Fruit fly (Drosophila melanogaster) whole organism, embryonic: ENCODE data around the gene Hpd.

ENCODE experiments used
- ATbp ChIP-seq: fragments of 200-800 bp; sonication (Bioruptor generic); optimal IDR thresholded peaks from 2 replicates; lab custom pipeline; 2017; ENCODE audit warnings: missing biosample characterization, mild to moderate bottlenecking, missing genetic modification characterization, missing genetic modification reagents
- Atf-2 ChIP-seq: fragments of 200-800 bp; sonication (Bioruptor generic); optimal IDR thresholded peaks from 2 replicates; lab custom pipeline; 2016; ENCODE audit warnings: missing biosample characterization, missing genetic modification characterization
- Awh ChIP-seq: fragments of 200-800 bp; sonication (Bioruptor generic); IDR thresholded peaks from 2 replicates; pipeline ENCODE4, ENCODE4 v1.3.6; 2022; ENCODE audit warnings: missing biosample characterization, missing genetic modification characterization
- CG10366 ChIP-seq: fragments of 200-800 bp; sonication (Bioruptor generic); IDR thresholded peaks from 2 replicates; pipeline ENCODE4 v1.3.6; 2022; ENCODE audit warnings: missing biosample characterization, missing genetic modification characterization
- CG10979 ChIP-seq: fragments of 200-800 bp; sonication (Bioruptor generic); optimal IDR thresholded peaks from 2 replicates; lab custom pipeline; 2018; ENCODE audit warnings: missing biosample characterization, mild to moderate bottlenecking, missing genetic modification characterization, moderate library complexity
- CG13123 ChIP-seq: fragments of 200-800 bp; sonication (Bioruptor generic); optimal IDR thresholded peaks from 2 replicates; lab custom pipeline; 2016; ENCODE audit warnings: missing biosample characterization, missing genetic modification characterization
- CG13296 ChIP-seq: fragments of 200-800 bp; sonication (Bioruptor generic); optimal IDR thresholded peaks from 3 replicates; lab custom pipeline; 2018; ENCODE audit warnings: missing biosample characterization, mild to moderate bottlenecking, missing genetic modification characterization
- CG13894 ChIP-seq: fragments of 200-800 bp; sonication (Bioruptor generic); optimal IDR thresholded peaks from 3 replicates; lab custom pipeline; 2018; ENCODE audit warnings: missing biosample characterization, mild to moderate bottlenecking, missing genetic modification characterization, moderate library complexity
- CG1832 ChIP-seq: fragments of 200-800 bp; sonication (Bioruptor generic); optimal IDR thresholded peaks from 2 replicates; lab custom pipeline; 2017; ENCODE audit warnings: missing biosample characterization, mild to moderate bottlenecking, missing genetic modification characterization, inconsistent platforms
- CG2129 ChIP-seq: fragments of 200-800 bp; sonication (Bioruptor generic); IDR thresholded peaks from 2 replicates; pipeline ENCODE4 v1.3.6; 2022; ENCODE audit warnings: missing biosample characterization, missing genetic modification characterization; ENCODE audit not compliant: partially characterized antibody
- CG2199 ChIP-seq: fragments of 200-800 bp; sonication (Bioruptor generic); IDR thresholded peaks from 3 replicates; pipeline ENCODE4 v1.3.6; 2022; ENCODE audit warnings: missing biosample characterization, missing genetic modification characterization
- CG2678 ChIP-seq: fragments of 200-800 bp; sonication (Bioruptor generic); optimal IDR thresholded peaks from 3 replicates; lab custom pipeline; 2019; ENCODE audit warnings: missing biosample characterization, mild to moderate bottlenecking, missing genetic modification characterization, moderate library complexity
- CG2712 ChIP-seq: fragments of 200-800 bp; optimal IDR thresholded peaks from 3 replicates; lab custom pipeline; 2019; ENCODE audit warnings: missing biosample characterization, mild to moderate bottlenecking, missing genetic modification characterization, moderate library complexity
- CG2875 ChIP-seq: fragments of 200-800 bp; sonication (Bioruptor generic); optimal IDR thresholded peaks from 2 replicates; lab custom pipeline; 2017; ENCODE audit warnings: missing biosample characterization, mild to moderate bottlenecking, missing genetic modification characterization, missing genetic modification reagents
- CG30403 ChIP-seq: fragments of 200-800 bp; sonication (Bioruptor generic); optimal IDR thresholded peaks from 3 replicates; lab custom pipeline; 2016; ENCODE audit warnings: missing biosample characterization, missing genetic modification characterization
- CG3065 ChIP-seq: fragments of 200-800 bp; sonication (Bioruptor generic); optimal IDR thresholded peaks from 2 replicates; lab custom pipeline; 2016; ENCODE audit warnings: missing biosample characterization, missing genetic modification characterization
- CG34376 ChIP-seq: fragments of 200-800 bp; sonication (Bioruptor generic); optimal IDR thresholded peaks from 2 replicates; lab custom pipeline; 2018; ENCODE audit warnings: missing biosample characterization, mild to moderate bottlenecking, missing genetic modification characterization
- CG4282 ChIP-seq: fragments of 200-800 bp; sonication (Bioruptor generic); optimal IDR thresholded peaks from 2 replicates; lab custom pipeline; 2016; ENCODE audit warnings: missing biosample characterization, missing genetic modification characterization
- CG5953 ChIP-seq: fragments of 200-800 bp; sonication (Bioruptor generic); IDR thresholded peaks from 2 replicates; pipeline ENCODE4 v1.3.6; 2022; ENCODE audit warnings: missing biosample characterization, missing genetic modification characterization
- CG7839 ChIP-seq: fragments of 200-800 bp; sonication (Bioruptor generic); optimal IDR thresholded peaks from 3 replicates; lab custom pipeline; 2018; ENCODE audit warnings: missing biosample characterization, mild to moderate bottlenecking, missing genetic modification characterization, moderate library complexity
- CG8281 ChIP-seq: fragments of 200-800 bp; sonication (Bioruptor generic); optimal IDR thresholded peaks from 2 replicates; lab custom pipeline; 2018; ENCODE audit warnings: missing biosample characterization, mild to moderate bottlenecking, missing genetic modification characterization, moderate library complexity
- CG8290 ChIP-seq, 3 experiments: fragments of 200-800 bp; sonication (Bioruptor generic); optimal IDR thresholded peaks; 2 replicates each; lab custom pipeline; 2016 to 2019; ENCODE audit warnings: missing biosample characterization in 3 of 3, missing genetic modification characterization in 3 of 3, mild to moderate bottlenecking in 2 of 3, moderate library complexity in 1 of 3
- CoRest ChIP-seq: fragments of 200-800 bp; sonication (Bioruptor generic); optimal IDR thresholded peaks from 3 replicates; lab custom pipeline; 2018; ENCODE audit warnings: missing biosample characterization, mild to moderate bottlenecking, missing genetic modification characterization, moderate library complexity
- Dbx ChIP-seq: fragments of 200-800 bp; sonication (Bioruptor generic); IDR thresholded peaks from 3 replicates; pipeline ENCODE4 v1.3.6; 2022; ENCODE audit warnings: missing biosample characterization, missing genetic modification characterization
- Dek ChIP-seq: fragments of 200-800 bp; sonication (Bioruptor generic); optimal IDR thresholded peaks from 3 replicates; lab custom pipeline; 2019; ENCODE audit warnings: missing biosample characterization, mild to moderate bottlenecking, missing genetic modification characterization, moderate library complexity
- E2f1 ChIP-seq: fragments of 200-800 bp; sonication (Bioruptor generic); IDR thresholded peaks from 2 replicates; pipeline ENCODE4 v1.3.6; 2022; ENCODE audit warnings: missing biosample characterization, missing genetic modification characterization
- Elba2 ChIP-seq: fragments of 200-800 bp; sonication (Bioruptor generic); optimal IDR thresholded peaks from 3 replicates; lab custom pipeline; 2016; ENCODE audit warnings: missing biosample characterization, missing genetic modification characterization
- Mrtf ChIP-seq: fragments of 200-800 bp; sonication (Bioruptor generic); IDR thresholded peaks from 3 replicates; pipeline ENCODE4 v1.3.6; 2022; ENCODE audit warnings: missing biosample characterization, missing genetic modification characterization
- Oaz ChIP-seq: fragments of 200-800 bp; sonication (Bioruptor generic); IDR thresholded peaks from 2 replicates; pipeline ENCODE4 v1.3.6; 2022; ENCODE audit warnings: missing biosample characterization, missing genetic modification characterization
- Ptx1 ChIP-seq: fragments of 200-800 bp; sonication (Bioruptor generic); IDR thresholded peaks from 2 replicates; pipeline ENCODE4 v1.3.6; 2022; ENCODE audit warnings: missing biosample characterization, missing genetic modification characterization
- Sox102F ChIP-seq: fragments of 200-800 bp; sonication (Bioruptor generic); optimal IDR thresholded peaks from 2 replicates; lab custom pipeline; 2018; ENCODE audit warnings: missing biosample characterization, mild to moderate bottlenecking, missing genetic modification characterization, moderate library complexity
- chif ChIP-seq, 2 experiments: fragments of 200-800 bp; sonication (Bioruptor generic); optimal IDR thresholded peaks; 3 replicates each; lab custom pipeline; 2016; ENCODE audit warnings: missing biosample characterization in 2 of 2, missing genetic modification characterization in 2 of 2
- crc ChIP-seq: fragments of 200-800 bp; sonication (Bioruptor generic); optimal IDR thresholded peaks from 2 replicates; lab custom pipeline; 2016; ENCODE audit warnings: missing biosample characterization, missing genetic modification characterization
- croc ChIP-seq: fragments of 200-800 bp; sonication (Bioruptor generic); conservative IDR thresholded peaks from 3 replicates; pipeline ENCODE4 v1.3.6; 2022; ENCODE audit warnings: missing biosample characterization, missing genetic modification characterization
- disco-r ChIP-seq: fragments of 200-800 bp; sonication (Bioruptor generic); optimal IDR thresholded peaks from 2 replicates; lab custom pipeline; 2016; ENCODE audit warnings: missing biosample characterization, missing genetic modification characterization
- gem ChIP-seq: fragments of 200-800 bp; sonication (Bioruptor generic); optimal IDR thresholded peaks from 2 replicates; lab custom pipeline; 2019; ENCODE audit warnings: missing biosample characterization, mild to moderate bottlenecking, missing genetic modification characterization, moderate library complexity
- grau ChIP-seq: fragments of 200-800 bp; optimal IDR thresholded peaks from 3 replicates; lab custom pipeline; 2019; ENCODE audit warnings: missing biosample characterization, mild to moderate bottlenecking, missing genetic modification characterization, moderate library complexity
- insv ChIP-seq, 2 experiments: fragments of 200-800 bp; sonication (Bioruptor generic); optimal IDR thresholded peaks; 3 replicates each; lab custom pipeline; 2016 to 2018; ENCODE audit warnings: missing biosample characterization in 2 of 2, missing genetic modification characterization in 2 of 2
- lab ChIP-seq: fragments of 200-800 bp; sonication (Bioruptor generic); optimal IDR thresholded peaks from 3 replicates; lab custom pipeline; 2017; ENCODE audit warnings: missing biosample characterization, missing genetic modification characterization, mild to moderate bottlenecking, moderate library complexity, missing genetic modification reagents
- nau ChIP-seq: fragments of 200-800 bp; sonication (Bioruptor generic); optimal IDR thresholded peaks from 3 replicates; lab custom pipeline; 2017; ENCODE audit warnings: missing biosample characterization, mild to moderate bottlenecking, missing genetic modification characterization, missing genetic modification reagents
- rib ChIP-seq: fragments of 200-800 bp; sonication (Bioruptor generic); IDR thresholded peaks from 2 replicates; pipeline ENCODE4 v1.3.6; 2022; ENCODE audit warnings: missing biosample characterization, missing genetic modification characterization
- slbo ChIP-seq: fragments of 200-800 bp; sonication (Bioruptor generic); IDR thresholded peaks from 2 replicates; pipeline ENCODE4 v1.3.6; 2022; ENCODE audit warnings: missing biosample characterization, missing genetic modification characterization
- trem ChIP-seq: fragments of 200-800 bp; optimal IDR thresholded peaks from 3 replicates; lab custom pipeline; 2019; ENCODE audit warnings: missing biosample characterization, mild to moderate bottlenecking, missing genetic modification characterization, moderate library complexity
- tup ChIP-seq: fragments of 200-800 bp; sonication (Bioruptor generic); optimal IDR thresholded peaks from 2 replicates; lab custom pipeline; 2016; ENCODE audit warnings: missing biosample characterization, mild to moderate bottlenecking, missing genetic modification characterization, moderate library complexity
- unc-4 ChIP-seq: fragments of 200-800 bp; sonication (Bioruptor generic); IDR thresholded peaks from 2 replicates; pipeline ENCODE4 v1.3.6; 2022; ENCODE audit warnings: missing biosample characterization, missing genetic modification characterization; ENCODE audit not compliant: partially characterized antibody
- wdn ChIP-seq: fragments of 200-800 bp; sonication (Bioruptor generic); IDR thresholded peaks from 2 replicates; pipeline ENCODE4 v1.3.6; 2022; ENCODE audit warnings: missing biosample characterization, missing genetic modification characterization
- wor ChIP-seq: fragments of 200-800 bp; sonication (Bioruptor generic); IDR thresholded peaks from 2 replicates; pipeline ENCODE4 v1.3.6; 2022; ENCODE audit warnings: missing biosample characterization, missing genetic modification characterization
- zf30C ChIP-seq: fragments of 200-800 bp; sonication (Bioruptor generic); optimal IDR thresholded peaks from 3 replicates; lab custom pipeline; 2018; ENCODE audit warnings: missing biosample characterization, mild to moderate bottlenecking, missing genetic modification characterization

Hpd gene

DNA sequence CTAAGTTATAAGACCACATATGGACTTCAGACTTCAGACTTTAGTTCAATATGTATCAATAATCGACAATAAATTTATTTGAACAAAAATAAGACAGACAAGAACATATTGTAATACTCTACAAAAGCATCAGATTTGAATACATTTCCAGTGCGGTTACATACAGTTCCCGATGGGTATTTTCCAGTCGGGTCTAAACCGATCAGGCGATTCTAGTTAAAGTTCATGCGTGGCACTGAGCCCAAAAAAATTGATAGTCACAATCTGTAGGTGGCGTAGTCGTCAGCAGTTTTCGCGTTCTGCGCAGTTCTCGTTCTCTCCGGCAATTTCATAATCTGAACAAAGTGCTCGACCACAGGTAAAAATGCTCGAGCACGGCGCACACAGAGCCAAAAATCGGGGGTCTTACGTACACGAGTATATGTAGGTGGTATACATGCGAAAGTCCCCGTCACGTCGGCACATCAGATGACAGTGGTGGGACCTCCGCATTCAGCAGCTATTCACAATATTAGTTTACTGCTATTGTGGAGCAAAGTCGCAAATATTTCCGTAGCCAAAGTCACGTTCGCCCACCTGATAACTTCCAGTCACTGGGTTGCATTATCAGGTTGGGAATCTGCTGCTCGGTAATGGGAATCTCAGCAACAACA lies 44.3 kb downstream of the Hpd start (continued):
- no peak for TF ChIP-seq CG3065 (GFP tag; lab: Kevin White, UChicago)
- no peak for TF ChIP-seq insv (GFP tag; optimal IDR thresholded peaks at IDR 0.05; lab: Kevin White, UChicago)
- TF ChIP-seq wdn = 0 out of 2 replicates have a peak, but pooled peaks have one; percentile 7
- TF ChIP-seq Sox102F = peak; percentile 22
- TF ChIP-seq Awh (GFP tag; lab: Robert Waterston, UW) = no peak
- no peak for TF ChIP-seq CG4282 (GFP tag; lab: Kevin White, UChicago)
- peak; percentile 71 for TF ChIP-seq gem (tag; lab: Kevin White, UChicago)
- TF ChIP-seq CoRest (tag; lab: Kevin White, UChicago) = peak; percentile 57
- 0 out of 2 replicates have a peak, but pooled peaks have one; percentile 20 for TF ChIP-seq CG5953 (GFP tag; lab: Robert Waterston, UW)
- peak; percentile 63 for TF ChIP-seq CG30403 (GFP tag; lab: Kevin White, UChicago)
- TF ChIP-seq CG13123 (GFP tag; lab: Kevin White, UChicago) = no peak
- TF ChIP-seq CG10366 (GFP tag; lab: Robert Waterston, UW) = peak; percentile 31; the same call in 1 of the 2 replicates
- no peak for TF ChIP-seq CG8290 (GFP tag; optimal IDR thresholded peaks at IDR 0.05; lab: Kevin White, UChicago)
- TF ChIP-seq CG8290 (tag; optimal IDR thresholded peaks at IDR 0.05; lab: Kevin White, UChicago) = peak in 1 of 2 experiments; percentile 76
- TF ChIP-seq disco-r (GFP tag; lab: Kevin White, UChicago) = no peak
- TF ChIP-seq CG1832 (GFP tag; lab: Kevin White, UChicago) = no peak
- TF ChIP-seq trem (tag; lab: Kevin White, UChicago) = no peak
- TF ChIP-seq CG10979 = no peak
- no peak for TF ChIP-seq CG2875 (GFP tag; lab: Kevin White, UChicago)
- no peak for TF ChIP-seq rib (GFP tag; lab: Robert Waterston, UW)
- no peak for TF ChIP-seq unc-4 (GFP tag; lab: Robert Waterston, UW)
- no peak for TF ChIP-seq croc (GFP tag; lab: Robert Waterston, UW)
- TF ChIP-seq CG8281 = peak; percentile 12
- no peak for TF ChIP-seq CG2129
- TF ChIP-seq CG2712 (tag; lab: Kevin White, UChicago) = peak; percentile 33
- no peak for TF ChIP-seq wor
- no peak for TF ChIP-seq nau
- peak; percentile 82 for TF ChIP-seq CG34376
- no peak for TF ChIP-seq tup (GFP tag; lab: Kevin White, UChicago)
- TF ChIP-seq grau (tag; lab: Kevin White, UChicago) = peak; percentile 64
- peak; percentile 35 for TF ChIP-seq crc (GFP tag; lab: Kevin White, UChicago)
- 0 out of 3 replicates have a peak, but pooled peaks have one; percentile 37 for TF ChIP-seq Mrtf (GFP tag; lab: Robert Waterston, UW)
- peak; percentile 29 for TF ChIP-seq Atf-2 (GFP tag; lab: Kevin White, UChicago)
- TF ChIP-seq CG13296 (GFP tag; lab: Kevin White, UChicago) = peak; percentile 44
- peak; percentile 63 for TF ChIP-seq CG7839 (tag; lab: Kevin White, UChicago)
- TF ChIP-seq Elba2 (GFP tag; lab: Kevin White, UChicago) = no peak
- peak in 1 of 2 experiments; percentile 2 for TF ChIP-seq chif (GFP tag; optimal IDR thresholded peaks at IDR 0.05; lab: Kevin White, UChicago)
- TF ChIP-seq zf30C (GFP tag; lab: Kevin White, UChicago) = peak; percentile 9
- peak; percentile 65 for TF ChIP-seq lab
- TF ChIP-seq Oaz (GFP tag; lab: Robert Waterston, UW) = 0 out of 2 replicates have a peak, but pooled peaks have one; percentile 6
- peak; percentile 72 for TF ChIP-seq CG2678 (tag; lab: Kevin White, UChicago)
- TF ChIP-seq E2f1 (GFP tag; lab: Robert Waterston, UW) = peak; percentile 54; the same call in 1 of the 2 replicates
- peak; percentile 69 for TF ChIP-seq slbo
- peak; percentile 49 for TF ChIP-seq Ptx1
- 0 out of 3 replicates have a peak, but pooled peaks have one; percentile 46 for TF ChIP-seq Dbx (GFP tag; lab: Robert Waterston, UW)
- TF ChIP-seq ATbp (GFP tag; lab: Kevin White, UChicago) = no peak
- peak; percentile 89; the same call in 2 of the 3 replicates for TF ChIP-seq CG2199 (GFP tag; lab: Robert Waterston, UW)
- peak; percentile 100 for TF ChIP-seq CG13894 (tag; lab: Kevin White, UChicago)
- peak; percentile 28 for TF ChIP-seq Dek (tag; lab: Kevin White, UChicago)
